Worm (Caenorhabditis elegans) whole organism, early embryonic: ENCODE results near the gene iglr-1.

Source experiments
- ama-1 ChIP-seq: fragments of 150-350 bp; optimal IDR thresholded peaks from 2 replicates; lab custom pipeline; 2014
- ceh-36 ChIP-seq: sonication (generic microtip); optimal IDR thresholded peaks from 2 replicates; lab custom pipeline; 2016; ENCODE audit warnings: missing genetic modification characterization, inconsistent platforms, missing compliant biosample characterization
- ets-7 ChIP-seq: sonication (generic microtip); optimal IDR thresholded peaks from 2 replicates; lab custom pipeline; 2016; ENCODE audit warnings: missing genotype, missing genetic modification characterization, missing compliant biosample characterization
- flt-1 ChIP-seq: fragments of 200-800 bp; sonication (Bioruptor generic); IDR thresholded peaks from 2 replicates; pipeline ENCODE4 v1.3.6; 2022; ENCODE audit warnings: missing genetic modification characterization, missing compliant biosample characterization
- hmbx-1 ChIP-seq: sonication (generic microtip); optimal IDR thresholded peaks from 2 replicates; lab custom pipeline; 2016; ENCODE audit warnings: mild to moderate bottlenecking, missing genetic modification characterization, missing compliant biosample characterization
- pes-1 ChIP-seq: fragments of 200-800 bp; sonication (Bioruptor generic); IDR thresholded peaks from 2 replicates; pipeline ENCODE4 v1.3.6; 2022; ENCODE audit warnings: missing genetic modification reagents, missing genetic modification characterization, missing compliant biosample characterization
- scrt-1 ChIP-seq: fragments of 200-800 bp; sonication (Bioruptor generic); IDR thresholded peaks from 2 replicates; pipeline ENCODE4 v1.3.6; 2022; ENCODE audit warnings: missing genetic modification characterization, missing compliant biosample characterization
- sea-1 ChIP-seq: fragments of 200-800 bp; sonication (Bioruptor generic); conservative IDR thresholded peaks from 2 replicates; pipeline ENCODE4 v1.3.6; 2022; ENCODE audit warnings: missing genetic modification characterization, missing compliant biosample characterization
- tbx-11 ChIP-seq: fragments of 200-800 bp; sonication (Bioruptor generic); IDR thresholded peaks from 2 replicates; pipeline ENCODE4 v1.3.6; 2022; ENCODE audit warnings: missing genetic modification characterization, missing compliant biosample characterization

- TF ChIP-seq ama-1 (lab: Kevin White, UChicago) (no peak), pes-1 (no peak), sea-1 (GFP tag; lab: Robert Waterston, UW) (no peak), ceh-36 (tag; lab: Kevin White, UChicago) (no peak), tbx-11 (no peak), scrt-1 (no peak), flt-1 (GFP tag; lab: Robert Waterston, UW) (no peak), hmbx-1 (tag; lab: Kevin White, UChicago) (no peak), ets-7 (tag; lab: Kevin White, UChicago) (no peak)
These were observed 45.0 kb downstream of the iglr-1 start, which contains the start of gene mrp-5 for ce11 chrX:14946217-14946463.
